Fruit fly (Drosophila melanogaster) whole organism, embryonic: Measurements from ENCODE around the gene trem.

Experiments
- CG30431 ChIP-seq: fragments of 200-800 bp; sonication (Bioruptor generic); optimal IDR thresholded peaks from 2 replicates; lab custom pipeline; 2017; ENCODE audit warnings: missing biosample characterization, missing genetic modification characterization
- CG31365 ChIP-seq: fragments of 200-800 bp; sonication (Bioruptor generic); optimal IDR thresholded peaks from 2 replicates; lab custom pipeline; 2018; ENCODE audit warnings: missing biosample characterization, mild to moderate bottlenecking, missing genetic modification characterization
- Hmr ChIP-seq: fragments of 200-800 bp; sonication (Bioruptor generic); optimal IDR thresholded peaks from 3 replicates; lab custom pipeline; 2017; ENCODE audit warnings: mild to moderate bottlenecking, missing biosample characterization, missing genetic modification reagents, missing genetic modification characterization

DNA sequence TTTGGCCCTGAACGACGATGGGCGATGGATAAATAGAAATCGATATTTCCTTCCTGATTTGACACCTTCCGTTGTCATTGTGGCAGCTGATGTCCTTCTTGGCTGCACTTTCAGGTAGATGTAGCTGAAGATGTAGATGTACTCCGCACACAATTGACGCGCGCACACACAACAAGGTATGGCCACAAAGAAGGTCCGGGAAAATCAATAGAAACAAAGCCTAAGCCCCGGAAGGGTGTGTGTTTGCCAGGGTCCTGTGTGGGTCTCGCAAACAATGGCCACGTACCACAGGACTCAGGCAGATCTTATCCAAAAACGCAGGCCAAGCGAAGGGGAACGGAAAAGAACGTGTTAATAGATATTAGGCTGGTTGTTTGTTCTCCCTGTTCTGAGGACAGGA is 35.7 kb downstream of the trem start:
- TF ChIP-seq CG31365 (no peak), Hmr (GFP tag; lab: Kevin White, UChicago) (no peak), CG30431 (GFP tag; lab: Kevin White, UChicago) (no peak)
